Fruit fly (Drosophila melanogaster): ENCODE measurements around the gene Df31.

The Df31 gene

DNA sequence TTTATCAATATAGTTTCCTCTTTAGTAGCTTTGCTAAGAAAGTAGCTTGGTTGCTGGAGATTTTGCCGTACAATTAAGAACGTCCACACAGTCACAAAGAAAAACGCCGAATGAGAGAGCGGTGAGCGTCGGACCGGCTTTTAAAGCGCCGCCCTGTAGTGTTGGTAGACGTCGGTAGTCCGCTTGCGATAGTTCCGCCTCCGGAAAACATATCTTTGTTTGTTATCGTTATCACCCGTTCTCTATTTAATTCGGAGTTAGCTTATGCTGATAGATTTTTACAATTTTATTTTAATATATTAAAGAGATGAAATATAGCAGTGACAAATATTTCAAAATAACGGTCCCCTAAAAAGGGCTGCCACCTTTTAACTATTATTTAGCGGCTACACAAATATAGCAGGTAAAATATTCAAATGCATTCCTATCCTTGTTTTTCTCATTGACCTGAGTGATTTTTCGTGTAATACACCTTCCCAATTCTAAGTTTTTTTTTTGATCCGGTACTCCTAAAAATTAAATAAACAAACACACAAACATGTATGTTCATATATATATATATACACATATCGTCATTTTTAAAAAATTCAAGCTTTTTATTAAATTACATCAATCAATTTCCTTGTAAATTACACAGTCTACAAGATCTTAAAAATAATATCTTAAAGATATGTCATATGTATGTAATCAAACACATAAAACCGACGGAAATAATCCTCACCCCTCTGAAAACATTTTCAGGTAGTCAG lies at the start of gene Df31:
Df31 (minus strand) TSS at position 119 of the 749 bp plus-strand sequence.
- TF ChIP-seq CG8478 (optimal IDR thresholded peaks at IDR 0.05) (no peak), CTCF (optimal IDR thresholded peaks at IDR 0.05) (peak in 1 of 2 experiments; percentile 16)

DNA sequence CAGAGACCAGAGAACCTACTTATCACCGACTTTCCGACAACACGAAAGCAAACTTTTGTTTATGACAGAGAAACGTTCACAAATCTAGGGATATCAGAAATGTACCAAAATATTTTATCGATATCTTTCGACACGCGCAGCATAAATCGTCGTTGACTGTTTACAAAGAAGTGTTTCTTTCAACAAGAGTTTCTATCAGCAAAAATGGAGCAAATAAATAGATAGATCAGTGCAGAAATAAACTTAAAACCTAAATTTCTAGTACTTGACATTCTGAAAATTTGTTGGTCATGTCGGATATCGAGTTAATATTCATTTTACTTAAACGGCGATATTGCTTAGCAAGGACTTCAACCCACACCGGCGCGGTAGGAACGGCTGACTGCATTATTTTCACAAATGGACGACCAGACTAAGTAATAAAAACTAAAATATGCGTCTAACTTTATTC lies 47.8 kb upstream of the Df31 start, which contains the start of gene CG2225:
CG2225 (minus strand) TSS at position 51 of the 451 bp plus-strand sequence.
- TF ChIP-seq CTCF (optimal IDR thresholded peaks at IDR 0.05) (peak in 1 of 2 experiments; percentile 37), CG8478 (optimal IDR thresholded peaks at IDR 0.05) (no peak)

dm6 chr2L:21676556-21676955 lies 46.8 kb upstream of the Df31 start:
- TF ChIP-seq CG8478 (optimal IDR thresholded peaks at IDR 0.05) = no peak
- no peak for TF ChIP-seq CTCF (optimal IDR thresholded peaks at IDR 0.05)

- no peak for TF ChIP-seq CG8478 (optimal IDR thresholded peaks at IDR 0.05)
- TF ChIP-seq CTCF (optimal IDR thresholded peaks at IDR 0.05) = no peak
Measured at dm6 chr2L:21658529-21659009, 28.8 kb upstream of the Df31 start, which contains the start of gene Cul2. Gene Cul2 (plus strand): TSS chr2L:21658735.

DNA sequence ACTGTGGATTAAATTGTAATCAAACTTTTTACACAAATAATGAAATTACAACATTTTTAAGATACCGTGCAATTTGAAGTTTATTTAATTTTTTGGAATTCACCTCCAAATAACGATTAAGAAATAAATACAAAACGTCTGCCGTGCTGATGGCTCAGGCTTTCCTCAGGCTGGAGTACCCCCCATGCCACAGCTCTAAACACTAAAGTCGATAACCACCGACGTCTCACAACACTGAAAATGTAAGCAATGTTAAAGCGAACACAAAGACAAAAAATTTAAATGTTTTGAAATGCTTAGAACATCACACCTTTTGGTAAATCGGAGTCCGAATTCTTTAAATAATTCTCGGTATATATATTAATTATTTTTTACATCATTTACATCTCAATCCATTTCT lies 27.7 kb upstream of the Df31 start:
- TF ChIP-seq CG8478 (optimal IDR thresholded peaks at IDR 0.05) = no peak
- no peak for TF ChIP-seq CTCF (optimal IDR thresholded peaks at IDR 0.05)

DNA sequence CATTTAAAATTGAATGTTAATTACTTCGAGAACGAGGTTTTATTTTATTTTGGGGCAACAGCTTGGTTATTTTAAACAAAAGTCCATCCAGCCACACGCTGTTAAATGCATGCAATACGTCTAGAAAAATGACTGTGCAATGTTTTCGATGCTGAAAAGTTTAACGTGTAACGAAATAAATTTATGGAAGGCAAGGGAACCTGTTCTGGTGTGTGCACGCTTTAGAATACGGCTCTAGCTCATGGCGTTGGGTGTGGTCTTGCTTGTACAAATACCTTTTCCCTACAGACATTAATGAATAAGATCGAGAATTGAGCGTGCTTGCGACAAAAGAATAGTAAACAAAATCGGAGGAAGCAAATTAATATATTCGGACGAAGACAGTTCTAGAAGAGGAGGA lies 19.0 kb upstream of the Df31 start:
- TF ChIP-seq CTCF (optimal IDR thresholded peaks at IDR 0.05) (no peak), CG8478 (optimal IDR thresholded peaks at IDR 0.05) (no peak)

- TF ChIP-seq CG8478 (optimal IDR thresholded peaks at IDR 0.05) (no peak), CTCF (optimal IDR thresholded peaks at IDR 0.05) (no peak)
Measured at dm6 chr2L:21632909-21633308, 3.2 kb upstream of the Df31 start.

DNA sequence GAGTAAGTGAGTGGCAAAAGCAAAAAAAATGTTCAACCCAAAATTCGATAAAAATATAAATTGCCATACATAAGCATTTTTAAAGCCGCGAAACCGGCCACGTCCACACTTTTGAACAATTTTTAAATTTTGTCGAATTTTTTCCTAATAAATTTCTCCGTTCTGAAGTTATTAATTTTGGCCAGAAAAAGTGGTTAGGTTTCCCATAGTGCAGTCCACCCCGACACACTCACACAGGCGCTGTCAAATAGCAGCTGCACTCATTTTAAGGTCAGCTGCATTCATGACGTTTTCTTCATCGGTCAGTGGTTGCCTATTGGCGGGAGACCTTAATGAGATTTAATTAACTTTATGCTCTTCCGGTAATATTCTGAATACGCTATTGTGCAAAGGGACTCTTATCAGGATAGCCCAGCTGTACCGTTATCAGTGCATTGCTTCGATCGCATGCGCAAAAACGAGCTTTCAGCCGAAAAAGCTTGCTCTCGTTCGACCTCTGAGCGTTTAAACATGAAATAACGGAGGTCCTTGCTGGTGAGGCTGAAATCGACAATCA lies 2.4 kb upstream of the Df31 start, which contains the start of gene Ac3:
Ac3 (plus strand) TSS at position 556 of the 556 bp plus-strand sequence.
- no peak for TF ChIP-seq CTCF (optimal IDR thresholded peaks at IDR 0.05)
- no peak for TF ChIP-seq CG8478 (optimal IDR thresholded peaks at IDR 0.05)

DNA sequence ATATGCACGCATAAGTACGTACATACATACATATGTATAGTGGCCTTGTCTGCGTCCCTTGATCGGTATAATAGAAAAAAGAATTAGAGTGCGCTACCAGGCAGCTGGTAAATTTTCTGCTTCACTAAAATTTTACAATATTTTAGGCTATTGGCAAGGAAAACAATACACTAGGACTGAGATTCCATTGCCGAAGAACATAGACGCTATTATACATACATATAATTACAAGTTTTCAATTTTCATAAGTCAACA lies 758 bp upstream of the Df31 start:
- TF ChIP-seq CTCF (optimal IDR thresholded peaks at IDR 0.05) = no peak
- no peak for TF ChIP-seq CG8478 (optimal IDR thresholded peaks at IDR 0.05)

- TF ChIP-seq CG8478 (optimal IDR thresholded peaks at IDR 0.05) (peak; percentile 62), CTCF (optimal IDR thresholded peaks at IDR 0.05) (no peak)
Measured at dm6 chr2L:21629149-21629813, 451 bp downstream of the Df31 start.

- no peak for TF ChIP-seq CG8478 (optimal IDR thresholded peaks at IDR 0.05)
- TF ChIP-seq CTCF (optimal IDR thresholded peaks at IDR 0.05) = no peak
Measured at dm6 chr2L:21628533-21628932, 1.2 kb downstream of the Df31 start.

DNA sequence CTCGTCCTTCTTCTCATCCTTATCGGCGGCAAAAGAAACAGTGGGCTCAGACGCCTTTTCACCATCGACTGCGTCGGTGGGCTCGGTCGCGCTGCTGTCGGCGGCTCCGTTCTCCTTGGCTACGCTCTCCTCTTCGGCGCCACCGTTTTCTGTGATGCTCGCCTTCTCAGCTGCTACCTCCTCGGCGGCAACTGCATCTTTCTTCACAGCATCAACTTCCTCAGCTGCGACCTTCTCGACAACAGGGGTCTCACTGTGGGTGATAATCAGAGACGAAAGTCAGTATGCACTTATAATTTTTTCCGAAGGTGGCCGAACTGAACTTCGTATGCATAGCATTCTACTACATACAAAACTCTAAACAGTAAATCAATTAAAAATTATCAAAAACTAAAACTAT lies 1.8 kb downstream of the Df31 start:
- TF ChIP-seq CTCF (optimal IDR thresholded peaks at IDR 0.05) (no peak), CG8478 (optimal IDR thresholded peaks at IDR 0.05) (no peak)

DNA sequence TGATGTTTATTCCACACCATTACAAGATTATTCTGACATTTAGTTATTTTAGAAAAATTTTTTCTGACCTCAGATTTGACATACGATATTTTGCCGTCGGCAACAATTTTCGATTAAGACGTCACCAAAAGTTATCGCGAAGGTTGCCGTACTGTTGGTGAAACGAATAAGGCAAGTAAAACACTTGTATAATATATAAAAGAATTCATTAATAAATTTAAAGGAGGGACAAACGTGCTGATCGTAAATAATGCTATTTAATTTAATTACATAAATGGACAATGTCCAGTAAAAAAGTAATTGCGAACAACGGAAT lies 5.3 kb downstream of the Df31 start:
- no peak for TF ChIP-seq CTCF (optimal IDR thresholded peaks at IDR 0.05)
- no peak for TF ChIP-seq CG8478 (optimal IDR thresholded peaks at IDR 0.05)

DNA sequence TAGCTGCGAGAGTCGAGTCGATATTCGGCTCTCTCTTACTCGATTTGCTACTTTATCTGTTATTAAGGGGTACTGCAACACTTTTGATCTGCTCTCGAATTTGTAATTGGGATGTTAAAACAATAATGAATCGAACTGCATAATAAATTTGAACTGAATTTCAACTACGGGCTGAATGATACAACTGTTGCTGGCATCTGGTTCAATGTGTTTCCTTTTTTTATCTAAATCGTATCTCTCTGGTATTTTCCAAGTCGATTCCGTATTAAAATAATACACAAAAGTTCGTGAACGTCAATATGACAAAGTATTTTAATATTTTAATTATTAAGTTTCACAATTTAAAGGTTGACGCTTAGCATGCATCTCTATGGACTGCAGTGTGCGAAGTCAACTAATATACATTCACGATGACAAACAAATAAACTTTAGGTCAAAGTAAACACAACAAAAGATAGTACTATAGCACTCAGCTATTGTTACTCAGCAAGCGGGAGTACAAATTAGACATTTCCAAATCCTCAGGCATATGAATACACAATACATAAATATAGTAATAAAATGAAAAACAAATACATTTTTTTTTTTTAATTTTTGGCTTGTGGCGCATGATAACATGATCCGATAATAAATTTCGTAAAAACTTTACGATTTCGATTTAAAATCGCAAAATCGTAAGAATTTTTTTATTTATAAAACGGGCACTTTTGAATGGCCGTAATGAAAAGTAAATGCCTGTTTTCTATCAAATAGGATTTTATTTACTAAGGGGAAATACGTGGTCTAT lies 5.9 kb downstream of the Df31 start, which contains the start of gene CG2201:
CG2201 (minus strand) TSS at position 396 of the 787 bp plus-strand sequence.
- TF ChIP-seq CG8478 (optimal IDR thresholded peaks at IDR 0.05) = no peak
- TF ChIP-seq CTCF (optimal IDR thresholded peaks at IDR 0.05) = no peak
